Worm (Caenorhabditis elegans): Measurements from ENCODE around the gene molo-1.

ce11 chrIII:5543050-5543449 lies 30.7 kb upstream of the molo-1 start, which contains the start of gene D1044.6:
- no peak for TF ChIP-seq Y53F4B.3 (GFP tag; IDR thresholded peaks at IDR 0.05)
- TF ChIP-seq F23B12.7 (tag; optimal IDR thresholded peaks at IDR 0.05; ENCODE audit: insufficient read depth): no peak
- TF ChIP-seq lin-40 (tag; optimal IDR thresholded peaks at IDR 0.05): no peak
- TF ChIP-seq dox-1 (GFP tag; IDR thresholded peaks at IDR 0.05): no peak
- TF ChIP-seq F39B2.1 (GFP tag; IDR thresholded peaks at IDR 0.05): no peak
- no peak for TF ChIP-seq snpc-4 (GFP tag; optimal IDR thresholded peaks at IDR 0.05)
- TF ChIP-seq snpc-4 (tag; optimal IDR thresholded peaks at IDR 0.05): no peak
- TF ChIP-seq B0019.2 (GFP tag; conservative IDR thresholded peaks at IDR 0.05): no peak
- no peak for TF ChIP-seq lsy-27 (tag; optimal IDR thresholded peaks at IDR 0.05; ENCODE audit: borderline replicate concordance, insufficient read depth)
- TF ChIP-seq lin-35 (GFP tag; optimal IDR thresholded peaks at IDR 0.05): no peak

Measured in whole organism, young adult.